Fruit fly (Drosophila melanogaster): ENCODE measurements around the gene Iml1.

Gene Iml1

DNA sequence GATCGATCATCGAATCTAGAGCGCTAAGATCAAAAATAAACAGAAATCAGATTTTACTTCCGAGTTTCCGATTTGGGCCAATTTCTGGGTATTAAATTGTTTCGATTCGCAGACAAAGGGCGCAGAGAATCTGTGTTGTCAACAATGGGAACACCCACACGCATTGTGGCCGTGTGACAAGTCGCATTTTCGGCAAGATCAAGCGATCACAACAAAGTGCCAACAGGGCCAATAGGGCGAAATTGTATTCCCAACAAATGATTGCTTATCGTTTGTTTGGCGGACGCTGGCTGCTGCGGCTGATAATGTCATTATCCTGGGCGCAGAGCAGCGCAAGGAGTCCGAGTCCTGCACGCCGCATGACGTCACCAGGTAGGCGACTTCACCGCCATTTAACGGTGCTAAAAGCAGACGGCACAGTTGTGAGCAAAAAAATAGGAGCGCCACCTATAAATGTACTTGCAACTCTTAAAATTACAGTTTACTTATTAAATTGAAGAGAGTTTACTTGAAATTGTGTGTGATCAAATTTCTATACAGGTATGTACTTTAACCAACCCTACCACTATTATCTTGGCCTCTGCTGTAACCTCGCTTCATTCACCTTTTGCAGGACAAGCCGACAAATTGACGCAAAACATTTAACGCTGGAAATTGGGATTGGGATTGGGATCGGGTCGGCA, 54.7 kb downstream of the Iml1 start (continued):
- TF ChIP-seq dm (GFP tag; optimal IDR thresholded peaks at IDR 0.05) (peak; percentile 19), lilli (GFP tag; optimal IDR thresholded peaks at IDR 0.05) (peak; percentile 46), Scr (GFP tag; IDR thresholded peaks at IDR 0.05; ENCODE audit: partially characterized antibody) (no peak), E2f2 (GFP tag; IDR thresholded peaks at IDR 0.05) (peak; percentile 23; the same call in 1 of the 2 replicates), CG17568 (GFP tag; optimal IDR thresholded peaks at IDR 0.05) (peak; percentile 23), Rfx (GFP tag; IDR thresholded peaks at IDR 0.05) (peak; percentile 55), CG10209 (GFP tag; optimal IDR thresholded peaks at IDR 0.05) (peak; percentile 68), NfI (GFP tag; optimal IDR thresholded peaks at IDR 0.05) (peak; percentile 7), CG7271 (tag; optimal IDR thresholded peaks at IDR 0.05) (peak; percentile 98), Myb (GFP tag; optimal IDR thresholded peaks at IDR 0.05) (peak; percentile 33), CG12942 (GFP tag; optimal IDR thresholded peaks at IDR 0.05) (peak; percentile 42), CG7839 (tag; optimal IDR thresholded peaks at IDR 0.05) (peak; percentile 63), stwl (tag; optimal IDR thresholded peaks at IDR 0.05) (no peak), rib (GFP tag; IDR thresholded peaks at IDR 0.05) (no peak), eve (GFP tag; optimal IDR thresholded peaks at IDR 0.05) (peak in 1 of 2 experiments; percentile 99), chif (GFP tag; optimal IDR thresholded peaks at IDR 0.05) (peak; percentile 54 to 88), Doc3 (GFP tag; IDR thresholded peaks at IDR 0.05; ENCODE audit: partially characterized antibody) (no peak), CG13424 (tag; optimal IDR thresholded peaks at IDR 0.05) (peak; percentile 38), CG15073 (GFP tag; optimal IDR thresholded peaks at IDR 0.05) (no peak), Xbp1 (GFP tag; optimal IDR thresholded peaks at IDR 0.05) (peak; percentile 67), bowl (GFP tag; IDR thresholded peaks at IDR 0.05) (no peak), CG10543 (GFP tag; optimal IDR thresholded peaks at IDR 0.05) (no peak), odd (GFP tag; optimal IDR thresholded peaks at IDR 0.05) (peak; percentile 17), HLH54F (GFP tag; optimal IDR thresholded peaks at IDR 0.05) (peak; percentile 24), gro (GFP tag; optimal IDR thresholded peaks at IDR 0.05) (no peak), CG4360 (GFP tag; IDR thresholded peaks at IDR 0.05) (peak; percentile 63), CG13775 (GFP tag; optimal IDR thresholded peaks at IDR 0.05) (peak; percentile 79), Hr51 (GFP tag; optimal IDR thresholded peaks at IDR 0.05) (peak; percentile 34 to 65), Aef1 (GFP tag; IDR thresholded peaks at IDR 0.05) (peak; percentile 17; the same call in 1 of the 3 replicates), grau (tag; optimal IDR thresholded peaks at IDR 0.05) (peak; percentile 61), unpg (GFP tag; optimal IDR thresholded peaks at IDR 0.05) (peak; percentile 62), tin (GFP tag; optimal IDR thresholded peaks at IDR 0.05) (peak; percentile 56), ftz-f1 (GFP tag; optimal IDR thresholded peaks at IDR 0.05) (no peak), CG9609 (GFP tag; optimal IDR thresholded peaks at IDR 0.05) (peak; percentile 65), psq (GFP tag; optimal IDR thresholded peaks at IDR 0.05) (no peak), Max (GFP tag; optimal IDR thresholded peaks at IDR 0.05) (peak; percentile 21), fu2 (GFP tag; optimal IDR thresholded peaks at IDR 0.05) (no peak), ranshi (GFP tag; IDR thresholded peaks at IDR 0.05) (peak; percentile 68; the same call in 1 of the 2 replicates), Blimp-1 (GFP tag; optimal IDR thresholded peaks at IDR 0.05) (no peak), fd64A (GFP tag; optimal IDR thresholded peaks at IDR 0.05) (no peak), nerfin-1 (tag; optimal IDR thresholded peaks at IDR 0.05) (peak; percentile 20), CG14667 (GFP tag; IDR thresholded peaks at IDR 0.05) (peak; percentile 70), CG10654 (GFP tag; optimal IDR thresholded peaks at IDR 0.05) (no peak), peb (GFP tag; IDR thresholded peaks at IDR 0.05) (no peak; the same call in 1 of the 2 replicates), fd96Cb (tag; optimal IDR thresholded peaks at IDR 0.05) (peak; percentile 41), CG30431 (GFP tag; optimal IDR thresholded peaks at IDR 0.05) (peak; percentile 83), NC2α (GFP tag; optimal IDR thresholded peaks at IDR 0.05) (peak; percentile 21), CG15479 (GFP tag; optimal IDR thresholded peaks at IDR 0.05) (peak; percentile 95), unc-4 (GFP tag; IDR thresholded peaks at IDR 0.05; ENCODE audit: partially characterized antibody) (no peak)

Data from whole organism, embryonic.